Worm (Caenorhabditis elegans) whole organism, L3 larva: Measurements from ENCODE around the gene Y60A9.3.

ENCODE experiments used
- ama-1 ChIP-seq: fragments of 150-350 bp; optimal IDR thresholded peaks from 2 replicates; lab custom pipeline; 2018
- ceh-28 ChIP-seq: fragments of 150-350 bp; optimal IDR thresholded peaks from 2 replicates; lab custom pipeline; 2014; ENCODE audit warnings: missing biosample characterization, missing genetic modification reagents, missing genetic modification characterization
- ceh-82 ChIP-seq: fragments of 150-350 bp; optimal IDR thresholded peaks from 2 replicates; lab custom pipeline; 2014; ENCODE audit warnings: missing biosample characterization, missing genetic modification characterization
- ceh-9 ChIP-seq: sonication (generic microtip); optimal IDR thresholded peaks from 2 replicates; lab custom pipeline; 2018; ENCODE audit warnings: missing biosample characterization, missing genetic modification characterization
- egl-27 ChIP-seq: sonication (generic microtip); optimal IDR thresholded peaks from 4 replicates; lab custom pipeline; 2017; ENCODE audit warnings: missing biosample characterization, missing genetic modification reagents, missing genetic modification characterization
- egl-5 ChIP-seq: fragments of 150-350 bp; optimal IDR thresholded peaks from 2 replicates; lab custom pipeline; 2017; ENCODE audit warnings: missing biosample characterization, missing genetic modification reagents, missing genetic modification characterization, inconsistent platforms
- elt-3 ChIP-seq, 3 experiments: fragments of 150-350 bp in 1 of 3; sonication (generic microtip) in 2 of 3; optimal IDR thresholded peaks; 2 replicates in 2 of 3; 4 replicates in 1 of 3; lab custom pipeline; 2014 to 2017; ENCODE audit warnings: missing biosample characterization in 3 of 3, missing genetic modification characterization in 3 of 3
- lin-39 ChIP-seq: fragments of 150-350 bp; optimal IDR thresholded peaks from 2 replicates; lab custom pipeline; 2018; ENCODE audit warnings: missing biosample characterization, missing genetic modification reagents, missing genetic modification characterization
- snpc-4 ChIP-seq: fragments of 150-350 bp; optimal IDR thresholded peaks from 2 replicates; lab custom pipeline; 2014; ENCODE audit warnings: missing biosample characterization, missing genetic modification characterization

DNA sequence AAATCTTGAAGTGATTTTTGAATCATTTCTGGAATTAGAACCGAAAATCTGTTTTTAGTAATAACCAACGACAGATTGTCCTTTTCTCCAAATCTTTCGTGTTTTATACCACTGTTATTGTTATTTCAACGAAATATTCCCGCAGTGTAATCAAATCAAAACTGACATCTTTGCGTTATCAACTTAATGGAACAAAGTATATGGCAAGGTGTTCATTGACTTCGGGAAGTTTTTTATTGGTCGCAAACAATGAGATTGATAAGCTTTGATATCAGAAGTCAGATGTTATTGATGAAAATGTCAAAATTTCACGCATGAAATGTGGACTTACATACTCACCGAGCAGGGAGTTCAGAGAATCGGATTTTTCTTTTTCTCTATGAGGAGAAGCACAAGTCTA is 41.6 kb downstream of the Y60A9.3 start, which contains the start of gene F23D12.11:
- TF ChIP-seq ceh-9 (tag; lab: Kevin White, UChicago) (no peak), elt-3 (tag; optimal IDR thresholded peaks at IDR 0.05; lab: Kevin White, UChicago) (no peak), lin-39 (tag; lab: Kevin White, UChicago) (no peak), ama-1 (lab: Kevin White, UChicago) (no peak), snpc-4 (tag; lab: Kevin White, UChicago) (no peak), ceh-82 (tag; lab: Kevin White, UChicago) (no peak), ceh-28 (tag; lab: Kevin White, UChicago) (no peak), egl-27 (no peak), egl-5 (tag; lab: Kevin White, UChicago) (no peak)
